Fruit fly (Drosophila melanogaster) whole organism, prepupa: ENCODE results near the gene CG31560.

Experiments used
- Blimp-1 ChIP-seq: fragments of 200-800 bp; sonication (Bioruptor generic); optimal IDR thresholded peaks from 3 replicates; lab custom pipeline; 2017; ENCODE audit warnings: missing biosample characterization, missing genetic modification characterization, mild to moderate bottlenecking, moderate library complexity, missing genetic modification reagents
- CG10631 ChIP-seq: fragments of 200-800 bp; sonication (Bioruptor generic); optimal IDR thresholded peaks from 2 replicates; lab custom pipeline; 2016; ENCODE audit warnings: missing biosample characterization, missing genetic modification characterization
- CG11902 ChIP-seq: fragments of 200-800 bp; sonication (Bioruptor generic); optimal IDR thresholded peaks from 3 replicates; lab custom pipeline; 2016; ENCODE audit warnings: missing biosample characterization, missing genetic modification characterization
- CG15336 ChIP-seq: fragments of 200-800 bp; sonication (Bioruptor generic); IDR thresholded peaks from 2 replicates; pipeline ENCODE4 v1.3.6; 2022; ENCODE audit warnings: missing biosample characterization, missing genetic modification characterization
- CG16779 ChIP-seq: fragments of 200-800 bp; sonication (Bioruptor generic); optimal IDR thresholded peaks from 3 replicates; lab custom pipeline; 2017; ENCODE audit warnings: missing biosample characterization, mild to moderate bottlenecking, missing genetic modification characterization
- CG31627 ChIP-seq: fragments of 200-800 bp; sonication (Bioruptor generic); optimal IDR thresholded peaks from 3 replicates; lab custom pipeline; 2016; ENCODE audit warnings: missing biosample characterization, missing genetic modification characterization
- CG34406 ChIP-seq: fragments of 200-800 bp; sonication (Bioruptor generic); optimal IDR thresholded peaks from 3 replicates; lab custom pipeline; 2016; ENCODE audit warnings: missing biosample characterization, missing genetic modification characterization
- CG6163 ChIP-seq: fragments of 200-800 bp; sonication (Bioruptor generic); IDR thresholded peaks from 3 replicates; pipeline ENCODE4 v1.3.6; 2022; ENCODE audit warnings: missing biosample characterization, missing genetic modification characterization
- CG6854 ChIP-seq: fragments of 200-800 bp; sonication (Bioruptor generic); optimal IDR thresholded peaks from 2 replicates; lab custom pipeline; 2017; ENCODE audit warnings: missing biosample characterization, mild to moderate bottlenecking, missing genetic modification characterization
- CG7368 ChIP-seq: fragments of 200-800 bp; sonication (Bioruptor generic); optimal IDR thresholded peaks from 3 replicates; lab custom pipeline; 2016; ENCODE audit warnings: missing biosample characterization, missing genetic modification characterization
- CG8119 ChIP-seq: fragments of 200-800 bp; sonication (Bioruptor generic); IDR thresholded peaks from 3 replicates; pipeline ENCODE4 v1.3.6; 2022; ENCODE audit warnings: missing biosample characterization, missing genetic modification characterization
- CG8632 ChIP-seq: fragments of 200-800 bp; sonication (Bioruptor generic); optimal IDR thresholded peaks from 3 replicates; lab custom pipeline; 2016; ENCODE audit warnings: missing biosample characterization, missing genetic modification characterization
- Eip78C ChIP-seq: fragments of 200-800 bp; sonication (Bioruptor generic); peaks from one replicate; lab custom pipeline; 2016; ENCODE audit warnings: missing biosample characterization, missing genetic modification characterization
- Eip93F ChIP-seq: fragments of 200-800 bp; sonication (Bioruptor generic); optimal IDR thresholded peaks from 2 replicates; lab custom pipeline; 2016; ENCODE audit warnings: missing biosample characterization, mild to moderate bottlenecking, missing genetic modification characterization
- Ets96B ChIP-seq: fragments of 200-800 bp; optimal IDR thresholded peaks from 2 replicates; lab custom pipeline; 2019; ENCODE audit warnings: missing biosample characterization, mild to moderate bottlenecking, missing genetic modification characterization, moderate library complexity
- Hr39 ChIP-seq: fragments of 200-800 bp; sonication (Bioruptor generic); optimal IDR thresholded peaks from 2 replicates; lab custom pipeline; 2016; ENCODE audit warnings: missing biosample characterization, missing genetic modification characterization
- Lpt ChIP-seq: fragments of 200-800 bp; sonication (Bioruptor generic); optimal IDR thresholded peaks from 3 replicates; lab custom pipeline; 2016; ENCODE audit warnings: missing biosample characterization, missing genetic modification characterization
- OdsH ChIP-seq: fragments of 200-800 bp; sonication (Bioruptor generic); optimal IDR thresholded peaks from 3 replicates; lab custom pipeline; 2016; ENCODE audit warnings: missing biosample characterization, missing genetic modification characterization
- Sox102F ChIP-seq: fragments of 200-800 bp; sonication (Bioruptor generic); optimal IDR thresholded peaks from 2 replicates; lab custom pipeline; 2016; ENCODE audit warnings: missing biosample characterization, mild to moderate bottlenecking, missing genetic modification characterization
- acj6 ChIP-seq: fragments of 200-800 bp; sonication (Bioruptor generic); optimal IDR thresholded peaks from 3 replicates; lab custom pipeline; 2016; ENCODE audit warnings: missing biosample characterization, missing genetic modification characterization
- dsx ChIP-seq: fragments of 200-800 bp; optimal IDR thresholded peaks from 3 replicates; lab custom pipeline; 2019; ENCODE audit warnings: missing biosample characterization, mild to moderate bottlenecking, missing genetic modification characterization, moderate library complexity; ENCODE audit not compliant: poor library complexity, severe bottlenecking
- eg ChIP-seq: fragments of 200-800 bp; sonication (Bioruptor generic); IDR thresholded peaks from 3 replicates; pipeline ENCODE4 v1.3.6; 2022; ENCODE audit warnings: missing biosample characterization, missing genetic modification characterization
- fd85E ChIP-seq: fragments of 200-800 bp; sonication (Bioruptor generic); optimal IDR thresholded peaks from 3 replicates; lab custom pipeline; 2016; ENCODE audit warnings: missing biosample characterization, missing genetic modification characterization
- lz ChIP-seq: fragments of 200-800 bp; sonication (Bioruptor generic); optimal IDR thresholded peaks from 3 replicates; lab custom pipeline; 2016; ENCODE audit warnings: missing biosample characterization, missing genetic modification characterization
- net ChIP-seq: fragments of 200-800 bp; sonication (Bioruptor generic); optimal IDR thresholded peaks from 3 replicates; lab custom pipeline; 2016; ENCODE audit warnings: missing biosample characterization, missing genetic modification characterization
- pdm3 ChIP-seq: fragments of 200-800 bp; sonication (Bioruptor generic); optimal IDR thresholded peaks from 3 replicates; lab custom pipeline; 2016; ENCODE audit warnings: missing biosample characterization, missing genetic modification characterization
- salr ChIP-seq, 2 experiments: fragments of 200-800 bp; sonication (Bioruptor generic); optimal IDR thresholded peaks; 3 replicates each; lab custom pipeline; 2016 to 2018; ENCODE audit warnings: missing biosample characterization in 2 of 2, missing genetic modification characterization in 2 of 2, mild to moderate bottlenecking in 1 of 2
- spab ChIP-seq: fragments of 200-800 bp; sonication (Bioruptor generic); optimal IDR thresholded peaks from 2 replicates; lab custom pipeline; 2017; ENCODE audit warnings: missing biosample characterization, mild to moderate bottlenecking, missing genetic modification characterization, missing genetic modification reagents
- svp ChIP-seq: fragments of 200-800 bp; sonication (Bioruptor generic); peaks from one replicate; lab custom pipeline; 2016; ENCODE audit warnings: missing biosample characterization, missing genetic modification characterization

The CG31560 gene

dm6 chr3R:6353624-6354352 is 44.0 kb downstream of the CG31560 start (continued):
- TF ChIP-seq Eip78C (GFP tag; lab: Kevin White, UChicago) (peak; percentile 97), CG15336 (GFP tag; lab: Robert Waterston, UW) (peak; percentile 82; the same call in 1 of the 2 replicates), acj6 (peak; percentile 83), CG8632 (GFP tag; lab: Kevin White, UChicago) (peak; percentile 81), Sox102F (GFP tag; lab: Kevin White, UChicago) (peak; percentile 77), Ets96B (tag; lab: Kevin White, UChicago) (peak; percentile 75), fd85E (GFP tag; lab: Kevin White, UChicago) (no peak), CG6163 (GFP tag; lab: Robert Waterston, UW) (peak; percentile 87), Blimp-1 (GFP tag; lab: Kevin White, UChicago) (no peak), net (peak; percentile 84), Eip93F (no peak), OdsH (GFP tag; lab: Kevin White, UChicago) (peak; percentile 88), Lpt (peak; percentile 71), CG6854 (no peak), lz (GFP tag; lab: Kevin White, UChicago) (peak; percentile 80), CG7368 (GFP tag; lab: Kevin White, UChicago) (no peak), CG11902 (peak; percentile 36), dsx (GFP tag; lab: Kevin White, UChicago) (no peak), CG34406 (GFP tag; lab: Kevin White, UChicago) (no peak), spab (GFP tag; lab: Kevin White, UChicago) (peak; percentile 70), svp (GFP tag; lab: Kevin White, UChicago) (peak; percentile 93), CG10631 (peak; percentile 78), salr (GFP tag; optimal IDR thresholded peaks at IDR 0.05; lab: Kevin White, UChicago) (peak in 1 of 2 experiments; percentile 89), Hr39 (GFP tag; lab: Kevin White, UChicago) (peak; percentile 81), CG31627 (GFP tag; lab: Kevin White, UChicago) (peak; percentile 76), CG8119 (GFP tag; lab: Robert Waterston, UW) (peak; percentile 73; the same call in 2 of the 3 replicates), pdm3 (GFP tag; lab: Kevin White, UChicago) (peak; percentile 86), eg (GFP tag; lab: Robert Waterston, UW) (no peak)

- peak; percentile 90 for TF ChIP-seq svp (GFP tag; lab: Kevin White, UChicago)
- TF ChIP-seq CG16779 (tag; lab: Kevin White, UChicago) = no peak
Observed at dm6 chr3R:6354408-6354807, 44.6 kb downstream of the CG31560 start.
